Fruit fly (Drosophila melanogaster) whole organism, prepupa: ENCODE data around the gene CG16734.
A peak's percentile ranks its signal among the peaks of the same experiment; 100 is the strongest.

ENCODE experiments used
- CG10631 ChIP-seq: fragments of 200-800 bp; sonication (Bioruptor generic); optimal IDR thresholded peaks from 2 replicates; lab custom pipeline; 2016; ENCODE audit warnings: missing biosample characterization, missing genetic modification characterization
- CG10669 ChIP-seq: fragments of 200-800 bp; sonication (Bioruptor generic); optimal IDR thresholded peaks from 3 replicates; lab custom pipeline; 2018; ENCODE audit warnings: missing biosample characterization, mild to moderate bottlenecking, missing genetic modification characterization, moderate library complexity
- CG11294 ChIP-seq: fragments of 200-800 bp; sonication (Bioruptor generic); IDR thresholded peaks from 2 replicates; pipeline ENCODE4 v1.3.6; 2022; ENCODE audit warnings: missing biosample characterization, missing genetic modification characterization
- CG11762 ChIP-seq: fragments of 200-800 bp; sonication (Bioruptor generic); optimal IDR thresholded peaks from 3 replicates; lab custom pipeline; 2016; ENCODE audit warnings: missing biosample characterization, missing genetic modification characterization; ENCODE audit not compliant: insufficient read depth
- CG11902 ChIP-seq: fragments of 200-800 bp; sonication (Bioruptor generic); optimal IDR thresholded peaks from 3 replicates; lab custom pipeline; 2016; ENCODE audit warnings: missing biosample characterization, missing genetic modification characterization
- CG15336 ChIP-seq: fragments of 200-800 bp; sonication (Bioruptor generic); IDR thresholded peaks from 2 replicates; pipeline ENCODE4 v1.3.6; 2022; ENCODE audit warnings: missing biosample characterization, missing genetic modification characterization
- CG16779 ChIP-seq: fragments of 200-800 bp; sonication (Bioruptor generic); optimal IDR thresholded peaks from 3 replicates; lab custom pipeline; 2017; ENCODE audit warnings: missing biosample characterization, mild to moderate bottlenecking, missing genetic modification characterization
- CG3032 ChIP-seq: fragments of 200-800 bp; optimal IDR thresholded peaks from 2 replicates; lab custom pipeline; 2019; ENCODE audit warnings: missing biosample characterization, mild to moderate bottlenecking, missing genetic modification characterization, moderate library complexity
- CG31627 ChIP-seq: fragments of 200-800 bp; sonication (Bioruptor generic); optimal IDR thresholded peaks from 3 replicates; lab custom pipeline; 2016; ENCODE audit warnings: missing biosample characterization, missing genetic modification characterization
- CG34406 ChIP-seq: fragments of 200-800 bp; sonication (Bioruptor generic); optimal IDR thresholded peaks from 3 replicates; lab custom pipeline; 2016; ENCODE audit warnings: missing biosample characterization, missing genetic modification characterization
- CG3919 ChIP-seq: fragments of 200-800 bp; sonication (Bioruptor generic); optimal IDR thresholded peaks from 3 replicates; lab custom pipeline; 2016; ENCODE audit warnings: missing biosample characterization, missing genetic modification characterization
- CG6163 ChIP-seq: fragments of 200-800 bp; sonication (Bioruptor generic); IDR thresholded peaks from 3 replicates; pipeline ENCODE4 v1.3.6; 2022; ENCODE audit warnings: missing biosample characterization, missing genetic modification characterization
- CG6276 ChIP-seq: fragments of 200-800 bp; sonication (Bioruptor generic); optimal IDR thresholded peaks from 2 replicates; lab custom pipeline; 2017; ENCODE audit warnings: missing biosample characterization, mild to moderate bottlenecking, missing genetic modification characterization
- CG6808 ChIP-seq: fragments of 200-800 bp; sonication (Bioruptor generic); optimal IDR thresholded peaks from 3 replicates; lab custom pipeline; 2017; ENCODE audit warnings: missing biosample characterization, missing genetic modification characterization, mild to moderate bottlenecking, moderate library complexity, missing genetic modification reagents
- CG6854 ChIP-seq: fragments of 200-800 bp; sonication (Bioruptor generic); optimal IDR thresholded peaks from 2 replicates; lab custom pipeline; 2017; ENCODE audit warnings: missing biosample characterization, mild to moderate bottlenecking, missing genetic modification characterization
- CG7368 ChIP-seq: fragments of 200-800 bp; sonication (Bioruptor generic); optimal IDR thresholded peaks from 3 replicates; lab custom pipeline; 2016; ENCODE audit warnings: missing biosample characterization, missing genetic modification characterization
- CG8119 ChIP-seq: fragments of 200-800 bp; sonication (Bioruptor generic); IDR thresholded peaks from 3 replicates; pipeline ENCODE4 v1.3.6; 2022; ENCODE audit warnings: missing biosample characterization, missing genetic modification characterization
- CG8632 ChIP-seq: fragments of 200-800 bp; sonication (Bioruptor generic); optimal IDR thresholded peaks from 3 replicates; lab custom pipeline; 2016; ENCODE audit warnings: missing biosample characterization, missing genetic modification characterization
- Eip75B ChIP-seq: fragments of 200-800 bp; sonication (Bioruptor generic); optimal IDR thresholded peaks from 3 replicates; lab custom pipeline; 2016; ENCODE audit warnings: missing biosample characterization, missing genetic modification characterization
- Eip78C ChIP-seq: fragments of 200-800 bp; sonication (Bioruptor generic); peaks from one replicate; lab custom pipeline; 2016; ENCODE audit warnings: missing biosample characterization, missing genetic modification characterization
- Eip93F ChIP-seq: fragments of 200-800 bp; sonication (Bioruptor generic); optimal IDR thresholded peaks from 2 replicates; lab custom pipeline; 2016; ENCODE audit warnings: missing biosample characterization, mild to moderate bottlenecking, missing genetic modification characterization
- Ets96B ChIP-seq: fragments of 200-800 bp; optimal IDR thresholded peaks from 2 replicates; lab custom pipeline; 2019; ENCODE audit warnings: missing biosample characterization, mild to moderate bottlenecking, missing genetic modification characterization, moderate library complexity
- Gug ChIP-seq: fragments of 200-800 bp; sonication (Bioruptor generic); IDR thresholded peaks from 2 replicates; pipeline ENCODE4 v1.3.6; 2022; ENCODE audit warnings: missing biosample characterization, missing genetic modification characterization
- Hr38 ChIP-seq: sonication (Bioruptor generic); optimal IDR thresholded peaks from 2 replicates; lab custom pipeline; 2016; ENCODE audit warnings: missing biosample characterization, missing genetic modification characterization
- Hr4 ChIP-seq: fragments of 200-800 bp; sonication (Bioruptor generic); optimal IDR thresholded peaks from 3 replicates; lab custom pipeline; 2016; ENCODE audit warnings: missing biosample characterization, missing genetic modification characterization
- Lpt ChIP-seq: fragments of 200-800 bp; sonication (Bioruptor generic); optimal IDR thresholded peaks from 3 replicates; lab custom pipeline; 2016; ENCODE audit warnings: missing biosample characterization, missing genetic modification characterization
- Met ChIP-seq: fragments of 200-800 bp; sonication (Bioruptor generic); optimal IDR thresholded peaks from 3 replicates; lab custom pipeline; 2016; ENCODE audit warnings: missing biosample characterization, missing genetic modification characterization
- OdsH ChIP-seq: fragments of 200-800 bp; sonication (Bioruptor generic); optimal IDR thresholded peaks from 3 replicates; lab custom pipeline; 2016; ENCODE audit warnings: missing biosample characterization, missing genetic modification characterization
- Smox ChIP-seq: fragments of 200-800 bp; sonication (Bioruptor generic); optimal IDR thresholded peaks from 3 replicates; lab custom pipeline; 2016; ENCODE audit warnings: missing biosample characterization, missing genetic modification characterization
- Sox102F ChIP-seq: fragments of 200-800 bp; sonication (Bioruptor generic); optimal IDR thresholded peaks from 2 replicates; lab custom pipeline; 2016; ENCODE audit warnings: missing biosample characterization, mild to moderate bottlenecking, missing genetic modification characterization
- Sox14 ChIP-seq: fragments of 200-800 bp; sonication (Bioruptor generic); optimal IDR thresholded peaks from 3 replicates; lab custom pipeline; 2016; ENCODE audit warnings: missing biosample characterization, missing genetic modification characterization
- Sox15 ChIP-seq: fragments of 200-800 bp; sonication (Bioruptor generic); optimal IDR thresholded peaks from 3 replicates; lab custom pipeline; 2016; ENCODE audit warnings: missing biosample characterization, missing genetic modification characterization
- achi ChIP-seq: fragments of 200-800 bp; sonication (Bioruptor generic); optimal IDR thresholded peaks from 3 replicates; lab custom pipeline; 2016; ENCODE audit warnings: missing biosample characterization, missing genetic modification characterization
- acj6 ChIP-seq: fragments of 200-800 bp; sonication (Bioruptor generic); optimal IDR thresholded peaks from 3 replicates; lab custom pipeline; 2016; ENCODE audit warnings: missing biosample characterization, missing genetic modification characterization
- cyc ChIP-seq: fragments of 200-800 bp; sonication (Bioruptor generic); optimal IDR thresholded peaks from 3 replicates; lab custom pipeline; 2016; ENCODE audit warnings: missing biosample characterization, missing genetic modification characterization
- dac ChIP-seq: fragments of 200-800 bp; sonication (Bioruptor generic); optimal IDR thresholded peaks from 2 replicates; lab custom pipeline; 2017; ENCODE audit warnings: missing biosample characterization, mild to moderate bottlenecking, missing genetic modification characterization
- dsx ChIP-seq: fragments of 200-800 bp; optimal IDR thresholded peaks from 3 replicates; lab custom pipeline; 2019; ENCODE audit warnings: missing biosample characterization, mild to moderate bottlenecking, missing genetic modification characterization, moderate library complexity; ENCODE audit not compliant: poor library complexity, severe bottlenecking
- eg ChIP-seq: fragments of 200-800 bp; sonication (Bioruptor generic); IDR thresholded peaks from 3 replicates; pipeline ENCODE4 v1.3.6; 2022; ENCODE audit warnings: missing biosample characterization, missing genetic modification characterization
- esn ChIP-seq: fragments of 200-800 bp; sonication (Bioruptor generic); optimal IDR thresholded peaks from 2 replicates; lab custom pipeline; 2016; ENCODE audit warnings: missing biosample characterization, mild to moderate bottlenecking, missing genetic modification characterization, moderate library complexity
- fd59A ChIP-seq: fragments of 200-800 bp; sonication (Bioruptor generic); optimal IDR thresholded peaks from 2 replicates; lab custom pipeline; 2017; ENCODE audit warnings: missing biosample characterization, mild to moderate bottlenecking, missing genetic modification characterization, missing genetic modification reagents
- fd85E ChIP-seq: fragments of 200-800 bp; sonication (Bioruptor generic); optimal IDR thresholded peaks from 3 replicates; lab custom pipeline; 2016; ENCODE audit warnings: missing biosample characterization, missing genetic modification characterization
- fkh ChIP-seq: fragments of 200-800 bp; sonication (Bioruptor generic); optimal IDR thresholded peaks from 3 replicates; lab custom pipeline; 2017; ENCODE audit warnings: missing biosample characterization, mild to moderate bottlenecking, missing genetic modification characterization, moderate library complexity
- lz ChIP-seq: fragments of 200-800 bp; sonication (Bioruptor generic); optimal IDR thresholded peaks from 3 replicates; lab custom pipeline; 2016; ENCODE audit warnings: missing biosample characterization, missing genetic modification characterization
- net ChIP-seq: fragments of 200-800 bp; sonication (Bioruptor generic); optimal IDR thresholded peaks from 3 replicates; lab custom pipeline; 2016; ENCODE audit warnings: missing biosample characterization, missing genetic modification characterization
- salr ChIP-seq, 2 experiments: fragments of 200-800 bp; sonication (Bioruptor generic); optimal IDR thresholded peaks; 3 replicates each; lab custom pipeline; 2016 to 2018; ENCODE audit warnings: missing biosample characterization in 2 of 2, missing genetic modification characterization in 2 of 2, mild to moderate bottlenecking in 1 of 2
- spab ChIP-seq: fragments of 200-800 bp; sonication (Bioruptor generic); optimal IDR thresholded peaks from 2 replicates; lab custom pipeline; 2017; ENCODE audit warnings: missing biosample characterization, mild to moderate bottlenecking, missing genetic modification characterization, missing genetic modification reagents
- ss ChIP-seq, 2 experiments: fragments of 200-800 bp; sonication (Bioruptor generic); optimal IDR thresholded peaks; 2 replicates in 1 of 2; 3 replicates in 1 of 2; lab custom pipeline; 2017 to 2018; ENCODE audit warnings: mild to moderate bottlenecking in 2 of 2, missing biosample characterization in 2 of 2, missing genetic modification characterization in 2 of 2, moderate library complexity in 1 of 2
- svp ChIP-seq: fragments of 200-800 bp; sonication (Bioruptor generic); peaks from one replicate; lab custom pipeline; 2016; ENCODE audit warnings: missing biosample characterization, missing genetic modification characterization
- topi ChIP-seq: fragments of 200-800 bp; sonication (Bioruptor generic); optimal IDR thresholded peaks from 3 replicates; lab custom pipeline; 2016; ENCODE audit warnings: missing biosample characterization, missing genetic modification characterization
- vri ChIP-seq: fragments of 200-800 bp; sonication (Bioruptor generic); optimal IDR thresholded peaks from 3 replicates; lab custom pipeline; 2016; ENCODE audit warnings: missing biosample characterization, mild to moderate bottlenecking, missing genetic modification characterization

The CG16734 gene

DNA sequence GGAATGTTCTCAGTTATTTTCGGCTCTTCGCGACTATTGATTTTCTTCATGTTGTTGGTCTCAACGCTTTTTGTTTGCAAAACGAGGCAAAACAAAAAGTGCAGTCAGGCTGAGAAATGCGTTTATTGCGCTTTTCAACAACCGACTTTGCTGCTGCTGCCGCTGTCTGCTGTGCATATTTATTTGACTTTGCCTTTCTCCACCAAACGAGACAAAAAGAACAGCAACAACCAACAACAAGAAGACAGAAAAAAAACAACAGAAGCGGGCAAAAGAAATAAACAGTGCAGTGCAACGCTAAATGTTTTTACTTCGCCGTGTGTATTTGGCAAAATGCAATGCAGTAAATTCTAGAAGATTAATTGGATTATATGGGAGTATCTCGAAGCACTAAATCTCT lies 32.5 kb upstream of the CG16734 start (continued):
- TF ChIP-seq lz (GFP tag; lab: Kevin White, UChicago) (no peak), CG6854 (peak; percentile 54), ss (GFP tag; optimal IDR thresholded peaks at IDR 0.05; lab: Kevin White, UChicago) (no peak), Hr4 (GFP tag; lab: Kevin White, UChicago) (no peak), salr (GFP tag; optimal IDR thresholded peaks at IDR 0.05; lab: Kevin White, UChicago) (no peak), Sox102F (GFP tag; lab: Kevin White, UChicago) (no peak), CG10631 (GFP tag; lab: Kevin White, UChicago) (no peak), Gug (GFP tag; lab: Robert Waterston, UW) (no peak), CG34406 (no peak), CG7368 (GFP tag; lab: Kevin White, UChicago) (no peak), CG11902 (no peak), Sox14 (GFP tag; lab: Kevin White, UChicago) (no peak), CG15336 (GFP tag; lab: Robert Waterston, UW) (peak; percentile 33; the same call in 1 of the 2 replicates), Sox15 (no peak), acj6 (GFP tag; lab: Kevin White, UChicago) (no peak), CG8632 (no peak), CG10669 (peak; percentile 5), CG16779 (tag; lab: Kevin White, UChicago) (no peak), esn (GFP tag; lab: Kevin White, UChicago) (no peak), vri (GFP tag; lab: Kevin White, UChicago) (no peak), spab (GFP tag; lab: Kevin White, UChicago) (no peak), Lpt (GFP tag; lab: Kevin White, UChicago) (no peak), net (GFP tag; lab: Kevin White, UChicago) (no peak), CG3919 (GFP tag; lab: Kevin White, UChicago) (no peak), CG6163 (peak; percentile 20; the same call in 1 of the 3 replicates)

DNA sequence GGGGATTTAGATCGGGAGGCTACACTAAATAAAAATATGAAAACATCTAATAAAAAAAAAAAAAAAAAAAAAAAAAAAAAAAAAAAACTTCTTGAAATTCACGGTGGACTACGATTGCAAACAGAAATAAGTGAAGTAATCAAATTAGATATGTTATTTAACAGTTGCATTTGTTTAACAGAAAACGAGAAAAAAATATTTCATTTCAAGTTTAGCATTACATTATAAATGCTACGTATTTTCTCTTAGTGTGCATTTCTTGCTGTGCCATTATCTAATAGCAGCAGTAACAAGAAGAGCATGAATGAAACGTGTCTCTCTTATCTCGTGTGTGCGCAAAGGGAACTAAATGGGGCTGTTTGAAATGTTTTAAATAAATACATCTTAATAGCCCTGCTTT lies 30.0 kb upstream of the CG16734 start:
- TF ChIP-seq CG15336 (GFP tag; lab: Robert Waterston, UW) (peak; percentile 83), CG34406 (peak; percentile 53), Eip93F (GFP tag; lab: Kevin White, UChicago) (no peak), Smox (peak; percentile 15), dsx (GFP tag; lab: Kevin White, UChicago) (no peak), cyc (GFP tag; lab: Kevin White, UChicago) (no peak), CG31627 (GFP tag; lab: Kevin White, UChicago) (no peak), Met (GFP tag; lab: Kevin White, UChicago) (peak; percentile 18), CG8119 (GFP tag; lab: Robert Waterston, UW) (peak; percentile 85), Sox14 (GFP tag; lab: Kevin White, UChicago) (peak; percentile 26), Eip78C (peak; percentile 91), fd85E (GFP tag; lab: Kevin White, UChicago) (no peak), spab (GFP tag; lab: Kevin White, UChicago) (peak; percentile 17), fd59A (no peak), OdsH (peak; percentile 63), Sox15 (no peak), Ets96B (peak; percentile 36), Lpt (GFP tag; lab: Kevin White, UChicago) (peak; percentile 68), Eip75B (GFP tag; lab: Kevin White, UChicago) (peak; percentile 24), eg (peak; percentile 84), CG6854 (no peak), Hr4 (GFP tag; lab: Kevin White, UChicago) (peak; percentile 78), dac (GFP tag; lab: Kevin White, UChicago) (no peak), CG6808 (GFP tag; lab: Kevin White, UChicago) (no peak), achi (peak; percentile 74), topi (GFP tag; lab: Kevin White, UChicago) (no peak), Hr38 (GFP tag; lab: Kevin White, UChicago) (no peak), Sox102F (GFP tag; lab: Kevin White, UChicago) (no peak), fkh (no peak), lz (GFP tag; lab: Kevin White, UChicago) (peak; percentile 1), CG11762 (GFP tag; lab: Kevin White, UChicago) (peak; percentile 59), esn (GFP tag; lab: Kevin White, UChicago) (peak; percentile 28), CG3032 (peak; percentile 40), acj6 (GFP tag; lab: Kevin White, UChicago) (peak; percentile 62), CG6276 (GFP tag; lab: Kevin White, UChicago) (peak; percentile 59), svp (GFP tag; lab: Kevin White, UChicago) (peak; percentile 74), CG11294 (GFP tag; lab: Robert Waterston, UW) (peak; percentile 42; the same call in 1 of the 2 replicates)
